Worm (Caenorhabditis elegans): ENCODE data around the gene Y62H9A.5.

Y62H9A.5 gene

ce11 chrX:11856214-11856613, 26.5 kb downstream of the Y62H9A.5 start:
- TF ChIP-seq lin-29 (GFP tag; IDR thresholded peaks at IDR 0.05) (no peak), unc-62 (GFP tag; optimal IDR thresholded peaks at IDR 0.05 in 1 of 2) (peak in 1 of 2 experiments; percentile 90), unc-62 (tag; optimal IDR thresholded peaks at IDR 0.05) (no peak)

- TF ChIP-seq R02D3.7 (tag; optimal IDR thresholded peaks at IDR 0.05) (no peak), mxl-3 (GFP tag; optimal IDR thresholded peaks at IDR 0.05) (no peak), spr-3 (GFP tag; optimal IDR thresholded peaks at IDR 0.05) (no peak), zip-11 (GFP tag; IDR thresholded peaks at IDR 0.05) (no peak)
Observed at ce11 chrX:11854903-11855302, 27.8 kb downstream of the Y62H9A.5 start, which contains the start of gene F54F7.8. Gene F54F7.8 (minus strand): TSS chrX:11855003.

ce11 chrX:11854432-11854831, 28.3 kb downstream of the Y62H9A.5 start:
- no peak for TF ChIP-seq zip-11 (GFP tag; IDR thresholded peaks at IDR 0.05)
- TF ChIP-seq ceh-32 (tag; optimal IDR thresholded peaks at IDR 0.05; ENCODE audit: poor library complexity) = no peak
- no peak for TF ChIP-seq madf-9 (GFP tag; conservative IDR thresholded peaks at IDR 0.05)
- no peak for TF ChIP-seq daf-8 (GFP tag; IDR thresholded peaks at IDR 0.05)
- TF ChIP-seq hlh-11 (tag; optimal IDR thresholded peaks at IDR 0.05) = no peak
- no peak for TF ChIP-seq dmd-9 (GFP tag; IDR thresholded peaks at IDR 0.05)
- TF ChIP-seq gei-8 (GFP tag; optimal IDR thresholded peaks at IDR 0.05) = no peak
- no peak for TF ChIP-seq arid-1 (GFP tag; conservative IDR thresholded peaks at IDR 0.05)
- TF ChIP-seq mdt-29 (GFP tag; IDR thresholded peaks at IDR 0.05) = no peak
- TF ChIP-seq nhr-48 (tag; optimal IDR thresholded peaks at IDR 0.05) = no peak
- no peak for TF ChIP-seq madf-5 (GFP tag; IDR thresholded peaks at IDR 0.05)
- TF ChIP-seq pqm-1 (tag; optimal IDR thresholded peaks at IDR 0.05) = peak; percentile 53
- no peak for TF ChIP-seq aha-1 (tag)
- no peak for TF ChIP-seq nhr-11 (tag; optimal IDR thresholded peaks at IDR 0.05)
- no peak for TF ChIP-seq dmd-8 (GFP tag; IDR thresholded peaks at IDR 0.05)
- TF ChIP-seq daf-16 (GFP tag; optimal IDR thresholded peaks at IDR 0.05) = no peak
- TF ChIP-seq daf-16 (tag; optimal IDR thresholded peaks at IDR 0.05) = peak; percentile 37
- no peak for TF ChIP-seq lin-1 (GFP tag; IDR thresholded peaks at IDR 0.05)
- TF ChIP-seq nhr-28 (tag; optimal IDR thresholded peaks at IDR 0.05) = peak; percentile 51
- no peak for TF ChIP-seq nhr-25 (tag; optimal IDR thresholded peaks at IDR 0.05; ENCODE audit: borderline replicate concordance, insufficient read depth)
- TF ChIP-seq ZK337.2 (GFP tag; IDR thresholded peaks at IDR 0.05) = no peak
- TF ChIP-seq nhr-41 (GFP tag; IDR thresholded peaks at IDR 0.05) = no peak
- no peak for TF ChIP-seq hmg-1.1 (GFP tag; IDR thresholded peaks at IDR 0.05)
- TF ChIP-seq dve-1 (tag; optimal IDR thresholded peaks at IDR 0.05; ENCODE audit: insufficient read depth) = peak; percentile 48
- peak; percentile 30; the same call in 1 of the 2 replicates for TF ChIP-seq dmd-6 (GFP tag; IDR thresholded peaks at IDR 0.05)
- no peak for TF ChIP-seq ceh-44 (GFP tag; IDR thresholded peaks at IDR 0.05)
- TF ChIP-seq lsy-2 (tag; optimal IDR thresholded peaks at IDR 0.05) = no peak
- no peak for TF ChIP-seq ztf-7 (tag; optimal IDR thresholded peaks at IDR 0.05)
- TF ChIP-seq nhr-102 (tag; optimal IDR thresholded peaks at IDR 0.05) = no peak
- TF ChIP-seq attf-4 (tag; optimal IDR thresholded peaks at IDR 0.05) = no peak
- TF ChIP-seq fkh-10 (GFP tag; optimal IDR thresholded peaks at IDR 0.05) = no peak
- no peak for TF ChIP-seq cey-2 (tag; optimal IDR thresholded peaks at IDR 0.05; ENCODE audit: borderline replicate concordance, insufficient read depth)
- no peak for TF ChIP-seq zfp-2 (tag; optimal IDR thresholded peaks at IDR 0.05)

All from whole organism, L4 larva.